Worm (Caenorhabditis elegans) whole organism, young adult: ENCODE data around the gene ins-11.

ENCODE experiments used
- ccch-3 ChIP-seq: fragments of 200-800 bp; sonication (Bioruptor generic); optimal IDR thresholded peaks from 2 replicates; lab custom pipeline; 2018; ENCODE audit warnings: mild to moderate bottlenecking, missing genetic modification characterization, missing compliant biosample characterization
- lag-1 ChIP-seq: fragments of 200-800 bp; sonication (Bioruptor generic); IDR thresholded peaks from 2 replicates; pipeline ENCODE4 v1.3.6; 2022; ENCODE audit warnings: missing genetic modification reagents, missing genetic modification characterization, missing compliant biosample characterization
- madf-10 ChIP-seq: sonication (generic microtip); optimal IDR thresholded peaks from 2 replicates; lab custom pipeline; 2016; ENCODE audit warnings: mild to moderate bottlenecking, missing genetic modification characterization, missing compliant biosample characterization
- madf-3 ChIP-seq: fragments of 200-800 bp; sonication (Bioruptor generic); IDR thresholded peaks from 2 replicates; pipeline ENCODE4 v1.3.6; 2022; ENCODE audit warnings: missing genetic modification reagents, missing genetic modification characterization, missing compliant biosample characterization
- madf-6 ChIP-seq: fragments of 200-800 bp; sonication (Bioruptor generic); IDR thresholded peaks from 2 replicates; pipeline ENCODE4 v1.3.6; 2022; ENCODE audit warnings: missing genetic modification reagents, missing genetic modification characterization, missing compliant biosample characterization
- nhr-179 ChIP-seq: sonication (generic microtip); optimal IDR thresholded peaks from 2 replicates; lab custom pipeline; 2016; ENCODE audit warnings: mild to moderate bottlenecking, missing genetic modification characterization, missing compliant biosample characterization
- pha-4 ChIP-seq: fragments of 150-350 bp; sonication (generic microtip); optimal IDR thresholded peaks from 2 replicates; lab custom pipeline; 2014; ENCODE audit warnings: missing biosample characterization, missing genetic modification reagents, missing genetic modification characterization
- snpc-1.1 ChIP-seq: sonication (generic microtip); optimal IDR thresholded peaks from 2 replicates; lab custom pipeline; 2017; ENCODE audit warnings: missing genetic modification characterization, mild to moderate bottlenecking, missing compliant biosample characterization, antibody characterized with exemption, moderate library complexity, missing genotype, missing genetic modification reagents; ENCODE audit not compliant: insufficient read depth
- snpc-4 ChIP-seq, 5 experiments: fragments of 150-350 bp in 1 of 5; sonication (generic microtip) in 4 of 5; optimal IDR thresholded peaks; 2 replicates each; lab custom pipeline; 2014 to 2018; ENCODE audit warnings: missing genetic modification characterization in 5 of 5, missing biosample characterization in 3 of 5, antibody characterized with exemption in 2 of 5, mild to moderate bottlenecking in 2 of 5, missing compliant biosample characterization in 2 of 5, missing genotype in 2 of 5, moderate library complexity in 2 of 5, missing genetic modification reagents in 1 of 5

DNA sequence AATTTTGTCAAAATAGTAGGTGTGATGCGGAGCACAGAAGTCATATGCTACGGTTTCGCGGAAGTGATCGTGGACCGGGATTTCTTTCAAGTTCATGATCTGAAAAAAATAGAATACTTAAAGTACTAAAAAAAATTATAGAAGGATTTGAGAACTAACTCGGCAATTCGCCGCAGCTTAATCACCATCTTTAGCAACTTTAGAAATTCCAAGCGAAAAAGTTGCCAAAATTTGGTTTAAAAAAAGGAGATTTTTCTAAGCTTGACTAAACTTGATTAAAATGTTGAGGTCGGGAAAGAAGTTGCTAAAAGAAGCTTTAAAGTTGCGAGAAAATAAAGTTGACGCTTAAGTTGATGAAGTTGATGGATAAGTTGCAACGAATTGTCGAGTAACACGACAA, 38.9 kb upstream of the ins-11 start, which contains the start of gene ZK177.9:
- no peak for TF ChIP-seq nhr-179
- no peak for TF ChIP-seq ccch-3
- no peak for TF ChIP-seq pha-4 (tag; lab: Kevin White, UChicago)
- TF ChIP-seq madf-3 = no peak
- no peak for TF ChIP-seq madf-10 (tag; lab: Kevin White, UChicago)
- no peak for TF ChIP-seq lag-1
- no peak for TF ChIP-seq madf-6 (GFP tag; lab: Robert Waterston, UW)
- no peak for TF ChIP-seq snpc-1.1 (tag; lab: Kevin White, UChicago)
- TF ChIP-seq snpc-4 (GFP tag; optimal IDR thresholded peaks at IDR 0.05; lab: Kevin White, UChicago) = no peak
- TF ChIP-seq snpc-4 (tag; optimal IDR thresholded peaks at IDR 0.05; lab: Kevin White, UChicago) = no peak
